Worm (Caenorhabditis elegans) whole organism, midembryonic: ENCODE results near the gene let-805.

Source experiments
- cog-1 ChIP-seq: sonication (generic microtip); optimal IDR thresholded peaks from 2 replicates; lab custom pipeline; 2016; ENCODE audit warnings: missing genetic modification characterization, missing compliant biosample characterization
- med-1 ChIP-seq: sonication (generic microtip); optimal IDR thresholded peaks from 2 replicates; lab custom pipeline; 2017; ENCODE audit warnings: missing genetic modification characterization, mild to moderate bottlenecking, missing compliant biosample characterization, antibody characterized with exemption, missing genetic modification reagents; ENCODE audit not compliant: insufficient read depth

ce11 chrIII:2686663-2687062 lies 28.8 kb downstream of the let-805 start:
- TF ChIP-seq cog-1 (tag; lab: Kevin White, UChicago) (no peak), med-1 (GFP tag; lab: Kevin White, UChicago) (no peak)
